Worm (Caenorhabditis elegans) whole organism, late embryonic: ENCODE measurements around the gene kgb-1.

Experiments
- ama-1 ChIP-seq: fragments of 150-350 bp; optimal IDR thresholded peaks from 2 replicates; lab custom pipeline; 2014
- ceh-31 ChIP-seq: sonication (generic microtip); optimal IDR thresholded peaks from 2 replicates; lab custom pipeline; 2016; ENCODE audit warnings: missing genetic modification characterization, missing compliant biosample characterization
- ceh-48 ChIP-seq: sonication (generic microtip); optimal IDR thresholded peaks from 2 replicates; lab custom pipeline; 2016; ENCODE audit warnings: missing genetic modification characterization, inconsistent platforms, missing compliant biosample characterization
- dve-1 ChIP-seq: sonication (generic microtip); optimal IDR thresholded peaks from 2 replicates; lab custom pipeline; 2017; ENCODE audit warnings: antibody characterized with exemption, mild to moderate bottlenecking, missing genetic modification characterization, missing compliant biosample characterization
- nhr-232 ChIP-seq: sonication (generic microtip); optimal IDR thresholded peaks from 2 replicates; lab custom pipeline; 2016; ENCODE audit warnings: missing genetic modification characterization, missing compliant biosample characterization
- pha-4 ChIP-seq: fragments of 150-350 bp; optimal IDR thresholded peaks from 2 replicates; lab custom pipeline; 2018; ENCODE audit warnings: missing biosample characterization, missing genetic modification reagents, missing genetic modification characterization
- syd-9 ChIP-seq: sonication (generic microtip); optimal IDR thresholded peaks from 2 replicates; lab custom pipeline; 2016; ENCODE audit warnings: mild to moderate bottlenecking, missing genetic modification characterization, moderate library complexity, missing compliant biosample characterization
- unc-42 ChIP-seq: sonication (generic microtip); optimal IDR thresholded peaks from 2 replicates; lab custom pipeline; 2016; ENCODE audit warnings: missing genotype, missing genetic modification characterization, missing compliant biosample characterization
- ztf-16 ChIP-seq: sonication (generic microtip); optimal IDR thresholded peaks from 2 replicates; lab custom pipeline; 2017; ENCODE audit warnings: missing genetic modification characterization, missing compliant biosample characterization

DNA sequence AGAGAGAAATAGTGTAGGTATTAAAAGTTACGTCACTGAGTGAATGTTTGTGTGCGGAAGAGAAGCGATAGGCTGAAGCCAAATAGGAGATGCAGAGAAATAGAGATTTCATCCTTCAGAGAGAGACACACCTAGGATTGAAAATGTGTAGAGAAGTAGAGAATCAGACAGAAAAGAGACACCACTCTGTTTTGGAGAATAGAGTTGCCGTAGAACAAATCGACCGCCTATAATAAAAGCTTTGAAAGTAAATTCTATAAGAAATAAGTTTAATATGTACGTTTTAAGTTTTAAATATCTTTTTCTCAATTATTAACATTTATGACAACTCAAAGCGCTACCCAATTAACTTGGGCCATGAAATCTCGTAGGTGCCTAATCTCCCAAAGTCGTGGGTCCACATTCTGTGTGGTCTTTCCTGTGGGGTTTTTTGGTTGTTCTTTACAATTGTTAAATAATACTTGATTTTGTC, 621 bp upstream of the kgb-1 start, which contains the start of gene T07A9.12:
- TF ChIP-seq ama-1 (lab: Kevin White, UChicago), result no peak
- peak; percentile 32 for TF ChIP-seq syd-9 (tag; lab: Kevin White, UChicago)
- no peak for TF ChIP-seq pha-4 (tag; lab: Kevin White, UChicago)
- no peak for TF ChIP-seq ceh-48 (tag; lab: Kevin White, UChicago)
- TF ChIP-seq ztf-16, result peak; percentile 37
- peak; percentile 59 for TF ChIP-seq unc-42 (tag; lab: Kevin White, UChicago)
- TF ChIP-seq dve-1, result no peak
- no peak for TF ChIP-seq nhr-232 (tag; lab: Kevin White, UChicago)
- peak; percentile 99 for TF ChIP-seq ceh-31 (tag; lab: Kevin White, UChicago)
